Fruit fly (Drosophila melanogaster): Measurements from ENCODE around the gene cv.

cv gene

DNA sequence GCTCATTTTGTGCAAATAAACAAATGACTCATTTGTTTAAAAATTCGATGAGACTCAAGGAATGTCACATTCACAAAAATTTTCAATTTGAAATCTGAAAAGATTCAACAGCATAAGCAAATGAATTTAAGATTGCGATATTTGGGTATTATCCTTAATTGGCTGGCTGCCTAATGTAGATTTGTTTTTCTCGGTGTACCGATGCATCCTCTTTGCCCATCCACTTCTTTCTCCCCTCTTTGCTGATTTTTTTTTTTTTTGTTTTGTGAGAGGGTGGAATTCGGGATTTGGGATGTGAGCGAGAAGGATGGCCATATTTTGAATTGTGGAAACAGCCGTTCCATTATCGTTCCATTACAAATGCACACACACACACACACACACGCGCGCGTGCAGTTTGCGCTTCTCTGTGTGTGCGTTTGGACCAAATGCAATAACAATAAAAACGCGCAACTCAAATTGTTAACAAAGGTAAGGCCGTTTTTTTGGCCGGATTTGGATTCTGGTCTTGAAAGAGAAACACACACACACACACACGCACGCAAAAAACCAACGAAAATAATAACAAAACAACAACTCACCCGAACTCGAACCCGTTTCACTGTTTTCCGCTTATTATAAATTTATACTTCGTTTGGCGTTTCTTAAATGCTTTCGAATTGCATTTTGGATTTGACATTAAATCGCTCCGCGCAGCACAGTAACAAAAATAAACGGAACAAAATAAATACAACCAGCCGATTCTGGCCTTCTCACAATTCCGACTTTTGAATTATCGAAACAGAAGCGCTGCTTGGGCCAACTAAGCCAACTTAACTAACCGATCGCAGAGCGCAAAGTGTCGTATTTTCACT is 10.5 kb upstream of the cv start:
- TF ChIP-seq CG17801 (GFP tag; optimal IDR thresholded peaks at IDR 0.05; ENCODE audit: partially characterized antibody): peak; percentile 67

DNA sequence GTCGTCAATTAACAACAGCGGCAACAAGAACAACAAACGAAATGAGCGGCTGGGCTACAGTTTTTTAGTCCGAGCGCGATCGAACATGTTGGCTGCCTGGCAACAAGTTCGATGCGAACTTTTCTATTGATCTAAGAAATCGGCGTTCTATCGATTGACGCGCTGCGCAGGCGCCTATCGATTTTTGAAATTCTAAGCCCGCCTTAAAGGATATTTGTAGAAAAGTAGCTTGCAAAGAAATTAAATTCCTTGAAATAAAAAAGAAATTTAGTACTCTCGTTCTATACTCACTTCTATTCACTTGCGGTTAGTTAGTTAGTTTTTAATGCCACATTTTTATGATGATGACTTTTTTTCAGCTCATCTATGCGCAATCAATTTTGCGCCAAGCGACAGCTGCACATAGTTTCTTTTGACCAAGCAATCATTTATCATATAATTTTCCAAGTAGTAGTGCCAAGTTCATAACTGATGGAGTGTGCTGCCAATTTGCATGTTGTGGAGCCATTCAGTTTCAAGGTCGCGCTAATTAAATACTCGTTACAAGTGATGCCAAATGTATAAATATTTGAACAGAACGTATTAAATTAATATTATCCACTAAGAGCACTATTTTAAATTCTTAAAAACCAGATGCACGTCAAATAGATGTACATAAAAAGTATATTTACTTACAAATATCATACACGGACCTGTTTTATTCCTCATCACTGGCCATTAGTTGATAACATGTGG is 9.7 kb upstream of the cv start, which contains the start of the genes Tre1 and Gr5a:
Gene Tre1 (minus strand): TSS at position 45 of the 735 bp plus-strand sequence.
Gene Gr5a (plus strand): TSS at position 685 of the 735 bp plus-strand sequence.
- no peak for TF ChIP-seq CG17801 (GFP tag; optimal IDR thresholded peaks at IDR 0.05; ENCODE audit: partially characterized antibody)

DNA sequence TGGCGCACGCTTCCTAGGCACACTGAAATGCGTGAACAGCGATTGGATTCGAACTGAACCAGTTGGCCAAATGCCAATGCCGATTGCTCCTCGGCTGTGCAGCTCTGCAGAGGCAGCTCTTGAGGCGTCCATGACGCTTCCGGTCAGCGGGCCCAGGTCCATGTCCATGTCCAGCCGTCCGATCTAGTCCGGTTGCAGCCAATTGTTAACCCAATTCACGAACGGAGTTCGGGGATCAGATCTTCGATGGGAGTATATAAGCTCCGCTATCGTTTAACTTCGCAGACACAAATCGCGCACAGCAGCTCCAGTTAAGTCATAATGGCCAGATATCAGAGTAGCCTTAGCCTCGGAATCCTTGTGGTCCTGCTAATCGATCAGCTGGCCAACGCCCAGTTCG is 6.9 kb upstream of the cv start, which contains the start of gene CG42449:
Gene CG42449 (plus strand): TSS at position 301 of the 400 bp plus-strand sequence.
- TF ChIP-seq CG17801 (GFP tag; optimal IDR thresholded peaks at IDR 0.05; ENCODE audit: partially characterized antibody): no peak

DNA sequence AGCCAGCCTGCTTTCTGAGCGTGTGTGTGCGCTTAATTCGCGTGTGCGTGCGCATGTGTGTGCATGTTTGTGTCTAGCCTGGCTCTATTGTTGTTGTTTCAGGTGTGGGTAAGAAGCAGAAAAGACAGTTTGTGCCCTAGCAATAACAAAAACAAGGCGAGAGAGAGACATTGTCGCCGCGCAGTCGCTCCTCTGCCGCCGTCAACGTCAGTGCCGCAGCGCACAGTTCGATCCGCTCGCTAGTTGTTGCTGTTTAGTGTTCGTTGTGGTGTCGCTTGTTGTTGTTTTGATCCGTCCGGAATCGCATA is 368 bp downstream of the cv start:
- TF ChIP-seq CG17801 (GFP tag; optimal IDR thresholded peaks at IDR 0.05; ENCODE audit: partially characterized antibody): no peak

DNA sequence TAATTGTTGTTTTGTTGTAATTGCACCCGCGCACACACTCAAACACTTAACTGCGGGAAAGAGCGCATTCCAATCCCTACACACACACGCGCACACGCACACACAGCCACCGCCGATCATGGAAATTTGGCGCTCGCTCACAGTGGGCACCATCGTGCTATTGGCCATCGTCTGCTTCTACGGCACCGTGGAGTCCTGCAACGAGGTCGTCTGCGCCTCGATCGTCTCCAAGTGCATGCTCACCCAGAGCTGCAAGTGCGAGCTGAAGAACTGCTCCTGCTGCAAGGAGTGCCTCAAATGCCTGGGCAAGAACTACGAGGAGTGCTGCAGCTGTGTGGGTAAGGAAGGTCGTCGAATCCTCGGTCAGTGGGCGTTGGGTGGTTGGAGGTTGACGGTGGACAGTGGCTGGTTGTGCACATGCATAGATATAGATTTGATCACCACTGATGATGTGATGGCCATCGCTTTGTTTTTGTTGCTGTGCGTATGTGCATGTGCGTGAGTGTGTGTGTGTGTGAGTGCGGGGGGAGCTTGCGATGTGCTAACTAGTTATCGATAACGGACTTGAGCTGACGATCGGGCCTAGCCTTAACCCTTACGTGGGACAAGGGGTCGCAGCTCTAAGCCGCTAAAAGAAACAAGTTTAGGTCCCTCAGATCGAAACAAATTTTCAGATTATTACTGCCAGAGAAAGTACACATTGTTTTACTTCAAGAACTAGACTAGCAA is 1.0 kb downstream of the cv start:
- TF ChIP-seq CG17801 (GFP tag; optimal IDR thresholded peaks at IDR 0.05; ENCODE audit: partially characterized antibody): no peak

DNA sequence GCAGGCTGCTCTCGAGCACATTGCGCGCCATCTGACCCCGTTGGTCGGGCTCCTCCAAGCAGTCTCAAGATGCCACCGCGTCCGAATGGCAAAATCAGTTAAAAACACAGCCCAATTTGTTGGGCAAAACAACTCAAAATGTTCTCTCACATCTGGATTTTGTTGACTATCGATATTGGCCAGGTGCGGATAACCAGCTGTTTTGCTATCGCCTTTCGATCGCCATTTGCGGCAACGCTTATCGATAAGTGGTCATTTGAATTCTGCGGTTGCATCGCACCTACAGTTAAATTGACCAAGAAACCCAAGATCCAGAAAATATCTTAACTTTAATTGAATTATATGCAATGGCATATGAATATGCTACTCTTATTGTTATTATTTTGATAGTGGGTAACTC is 5.2 kb downstream of the cv start, which contains the start of gene CG3149:
Gene CG3149 (minus strand): TSS at position 171 of the 400 bp plus-strand sequence.
- TF ChIP-seq CG17801 (GFP tag; optimal IDR thresholded peaks at IDR 0.05; ENCODE audit: partially characterized antibody): peak; percentile 29

DNA sequence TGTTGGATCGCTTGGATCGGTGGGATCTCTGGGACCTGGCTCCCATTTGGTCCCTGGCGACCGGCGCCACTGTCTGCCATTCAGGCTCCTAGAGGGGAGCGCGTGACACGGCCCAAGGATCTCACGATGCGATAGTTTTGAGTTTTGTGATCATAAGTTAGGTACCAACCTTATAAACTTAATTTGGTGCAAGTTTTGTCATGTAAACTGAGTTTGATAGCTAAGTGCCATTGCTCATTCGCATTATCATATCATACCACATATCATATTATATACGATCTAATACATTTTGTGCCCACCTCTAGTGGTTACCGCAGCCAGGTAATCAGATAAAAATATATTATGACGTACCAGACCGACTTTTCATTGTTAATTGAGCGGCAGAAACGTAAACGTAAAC is 6.2 kb downstream of the cv start:
- no peak for TF ChIP-seq CG17801 (GFP tag; optimal IDR thresholded peaks at IDR 0.05; ENCODE audit: partially characterized antibody)

DNA sequence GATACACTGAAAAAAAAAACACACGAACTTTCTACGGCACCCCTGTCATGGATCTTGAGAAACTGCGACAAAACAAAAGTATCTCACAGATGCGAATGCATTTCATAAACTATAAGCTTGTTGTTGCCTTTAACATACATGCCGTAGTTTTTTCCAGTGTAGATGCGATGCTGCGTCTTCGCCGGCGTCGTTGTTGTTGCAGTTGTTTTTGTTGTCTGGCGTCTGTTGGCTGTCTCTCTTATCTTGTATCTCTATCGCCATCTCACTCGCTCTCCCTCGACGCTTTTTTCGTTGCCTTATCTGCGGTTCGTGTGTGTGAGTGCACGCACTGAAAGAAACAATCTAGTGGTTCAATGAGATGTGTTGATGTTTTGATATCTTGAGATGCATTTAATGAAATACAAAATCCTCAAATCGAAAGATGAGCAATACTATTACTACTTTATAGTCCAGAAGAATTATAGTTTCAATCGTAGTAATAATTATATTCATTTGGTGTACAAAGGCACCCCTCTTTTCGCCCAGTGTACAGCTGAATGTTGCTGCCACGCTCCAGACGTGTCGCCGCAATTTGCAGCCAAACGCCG is 6.7 kb downstream of the cv start:
- TF ChIP-seq CG17801 (GFP tag; optimal IDR thresholded peaks at IDR 0.05; ENCODE audit: partially characterized antibody): no peak

DNA sequence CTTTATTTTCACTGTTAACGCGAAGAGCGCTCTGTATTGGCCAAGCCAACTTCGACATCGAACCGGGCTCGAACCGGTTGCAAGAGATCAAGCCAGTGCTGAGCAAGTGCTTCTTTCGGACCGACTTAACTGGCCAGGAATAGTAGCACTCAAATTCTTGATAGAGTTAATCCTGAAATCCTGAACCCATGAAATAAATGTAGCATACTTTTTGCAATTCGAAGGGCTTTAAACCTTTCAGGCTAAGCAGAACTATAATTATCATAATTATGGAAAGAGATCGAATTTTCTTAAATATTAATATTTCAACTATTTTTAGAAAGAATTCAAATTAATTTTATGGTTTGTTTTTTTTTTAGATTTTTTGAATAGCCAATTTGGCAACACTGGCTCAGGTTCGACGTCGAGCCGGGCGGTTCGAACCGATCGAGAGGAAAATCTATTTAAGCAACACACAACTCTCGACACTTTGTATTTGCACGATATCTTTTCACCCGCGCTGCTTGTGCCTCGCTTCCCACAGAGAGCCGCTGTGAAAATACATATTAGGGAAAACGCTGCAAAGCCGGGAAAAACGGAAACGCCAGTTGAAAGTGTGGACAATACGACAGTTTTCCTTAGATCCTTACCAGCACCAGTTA is 8.4 kb downstream of the cv start, which contains the start of gene AdamTS-B:
Gene AdamTS-B (plus strand): TSS at position 471 of the 641 bp plus-strand sequence.
- peak; percentile 49 for TF ChIP-seq CG17801 (GFP tag; optimal IDR thresholded peaks at IDR 0.05; ENCODE audit: partially characterized antibody)

DNA sequence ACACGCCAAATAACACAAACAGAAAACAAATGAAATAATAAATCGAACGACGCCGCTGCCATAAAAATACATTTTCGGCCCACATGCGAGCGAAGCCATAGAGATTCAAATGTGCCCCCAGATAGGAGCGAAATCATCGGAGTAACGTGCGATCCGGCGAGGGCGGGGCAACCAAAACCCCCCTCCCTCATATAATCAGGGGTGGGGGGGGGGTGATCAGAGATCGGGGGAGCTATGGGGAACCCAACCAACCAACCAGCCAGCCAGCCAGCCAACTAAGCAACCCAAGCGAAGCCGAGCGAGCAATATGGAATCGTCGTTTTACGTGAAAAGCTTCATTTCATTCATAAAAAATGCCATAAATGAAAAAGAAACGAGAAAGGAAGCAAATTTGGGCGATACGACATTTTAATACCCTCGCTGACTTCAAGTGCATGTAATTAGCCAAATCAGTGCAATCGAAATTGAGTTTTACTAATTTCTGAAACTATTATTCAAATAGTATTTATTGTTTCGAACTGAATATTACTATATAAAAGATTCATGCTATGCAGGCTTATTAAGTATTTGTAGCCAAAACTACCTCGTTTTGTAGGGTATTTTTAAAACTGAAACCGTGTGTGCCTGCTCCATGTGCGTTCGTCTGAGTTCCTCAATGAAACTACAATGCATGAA is 10.2 kb downstream of the cv start:
- TF ChIP-seq CG17801 (GFP tag; optimal IDR thresholded peaks at IDR 0.05; ENCODE audit: partially characterized antibody): no peak

DNA sequence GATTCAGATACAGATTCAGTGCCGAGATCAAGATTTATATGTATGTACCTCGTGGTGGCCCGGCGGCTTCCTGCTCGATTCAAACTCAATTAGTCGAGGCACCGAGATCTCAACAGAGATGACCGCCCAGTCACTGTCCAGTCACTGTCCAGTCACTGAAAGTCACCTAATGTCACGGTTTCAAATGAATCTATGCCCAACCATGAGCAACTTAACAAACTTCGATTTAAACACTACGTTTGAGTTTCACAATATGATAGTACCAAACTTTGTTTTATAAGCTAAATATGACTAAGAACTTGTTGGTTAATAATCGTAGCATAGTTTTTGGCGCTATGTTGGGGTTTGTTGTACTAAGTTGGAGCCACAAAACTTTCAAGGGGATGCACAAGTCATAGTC is 15.3 kb downstream of the cv start:
- no peak for TF ChIP-seq CG17801 (GFP tag; optimal IDR thresholded peaks at IDR 0.05; ENCODE audit: partially characterized antibody)

DNA sequence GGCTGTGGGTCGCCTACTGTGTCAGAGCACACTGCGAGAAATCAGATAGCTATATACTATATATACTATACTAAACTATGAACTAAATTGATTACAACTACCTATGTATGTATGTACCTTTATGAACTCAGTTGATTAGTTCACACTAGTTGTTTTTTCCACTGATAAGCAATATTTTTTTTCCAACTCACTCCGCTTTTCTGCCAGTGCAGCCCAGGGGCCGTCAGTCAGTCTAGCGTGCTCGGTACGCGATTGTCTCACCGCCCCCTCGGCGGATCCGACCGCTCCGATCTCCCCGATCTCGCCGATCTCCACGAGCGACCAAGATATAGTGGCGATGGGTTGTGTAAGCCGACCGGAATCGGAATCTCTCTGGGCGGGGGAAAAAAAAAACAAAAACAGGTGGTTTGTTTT is 16.1 kb downstream of the cv start:
- TF ChIP-seq CG17801 (GFP tag; optimal IDR thresholded peaks at IDR 0.05; ENCODE audit: partially characterized antibody): no peak

DNA sequence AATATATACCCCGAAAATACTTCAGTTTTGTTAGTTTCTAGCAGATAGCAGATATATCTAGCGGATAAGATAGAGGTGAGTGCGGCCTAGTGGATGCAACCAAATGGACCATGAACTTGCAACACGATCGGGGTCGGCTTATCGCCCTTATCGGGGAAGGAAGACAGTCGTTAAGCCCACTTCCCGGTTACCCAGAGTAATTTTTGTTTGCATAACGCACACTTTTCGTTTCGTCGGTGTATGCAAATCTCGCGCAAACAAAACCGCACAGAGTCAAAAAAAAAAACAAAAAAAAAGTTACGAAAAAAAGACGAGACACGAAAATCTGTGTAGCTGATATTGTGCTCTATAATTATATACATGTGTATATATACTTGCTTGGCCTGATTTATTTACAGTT is 23.2 kb downstream of the cv start:
- TF ChIP-seq CG17801 (GFP tag; optimal IDR thresholded peaks at IDR 0.05; ENCODE audit: partially characterized antibody): no peak

DNA sequence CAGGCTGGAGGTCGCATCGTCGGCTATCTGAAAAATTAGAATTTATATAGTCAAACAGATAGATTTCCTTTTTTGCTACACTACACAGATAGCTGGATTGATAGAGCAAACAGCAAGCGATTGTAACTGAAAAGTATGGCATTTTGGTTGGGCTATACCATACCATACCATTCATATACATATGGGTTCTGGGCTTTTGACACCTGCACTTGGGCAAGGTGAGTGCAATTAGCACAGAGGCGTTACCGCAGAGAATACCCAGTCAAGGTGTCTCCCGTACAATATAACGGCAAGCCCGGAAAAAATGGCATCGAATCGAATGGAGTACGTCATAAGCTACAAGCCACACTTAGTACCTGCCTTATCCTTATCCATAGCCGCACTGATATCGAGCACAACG is 25.0 kb downstream of the cv start:
- no peak for TF ChIP-seq CG17801 (GFP tag; optimal IDR thresholded peaks at IDR 0.05; ENCODE audit: partially characterized antibody)
